Worm (Caenorhabditis elegans): ENCODE results near the gene C03B1.5.

The C03B1.5 gene

DNA sequence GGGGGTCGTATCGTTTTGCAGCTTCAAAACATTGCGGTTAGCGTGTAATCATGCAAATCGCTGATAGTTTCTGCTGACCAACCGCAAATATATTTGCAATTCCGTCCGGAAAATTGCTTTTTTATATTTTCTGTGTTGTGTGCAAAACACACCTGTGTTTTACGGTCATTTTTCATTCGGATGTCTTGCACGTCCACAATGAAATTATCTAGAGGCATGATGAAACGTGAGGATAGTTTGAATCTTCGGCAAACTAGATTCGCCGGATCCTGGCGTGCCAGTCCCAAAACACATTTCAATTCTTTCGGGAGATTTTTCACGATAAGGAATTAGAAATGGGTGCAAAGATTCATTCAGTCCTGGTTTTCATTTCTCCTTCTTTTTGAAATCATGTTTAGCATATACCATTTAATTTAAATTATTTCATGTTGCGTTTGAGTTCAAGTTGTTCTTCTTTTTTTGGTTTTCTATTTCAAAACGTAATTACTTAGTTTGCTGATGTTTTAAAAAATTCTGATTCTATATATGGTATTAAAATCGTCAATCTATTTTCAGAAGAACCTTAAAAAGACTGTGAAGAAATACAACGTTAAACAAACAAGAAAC lies at the start of gene C03B1.5:
C03B1.5 (plus strand) TSS at position 556 of the 606 bp plus-strand sequence.
- no peak for TF ChIP-seq unc-62 (GFP tag; optimal IDR thresholded peaks at IDR 0.05)

DNA sequence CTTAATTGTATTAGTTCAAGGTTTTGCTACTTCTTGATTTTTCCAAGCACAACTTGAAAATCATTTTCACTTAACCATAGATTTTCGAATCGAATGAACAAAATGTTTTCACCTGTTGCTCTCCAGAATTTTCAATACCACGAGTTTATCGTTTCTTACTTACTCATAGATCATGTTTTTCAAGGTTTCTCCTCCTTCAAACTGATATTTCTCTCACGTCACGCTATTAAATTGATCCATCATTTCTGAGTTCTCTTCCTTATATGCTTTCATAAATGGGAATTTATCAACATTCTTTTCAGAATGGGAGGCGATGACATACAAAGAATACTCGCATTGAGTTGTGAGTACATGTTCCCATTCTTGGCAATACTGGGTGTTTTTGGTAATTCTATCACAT lies 44.0 kb upstream of the C03B1.5 start, which contains the start of gene npr-38:
npr-38 (plus strand) TSS at position 301 of the 400 bp plus-strand sequence.
- no peak for TF ChIP-seq unc-62 (GFP tag; optimal IDR thresholded peaks at IDR 0.05)

DNA sequence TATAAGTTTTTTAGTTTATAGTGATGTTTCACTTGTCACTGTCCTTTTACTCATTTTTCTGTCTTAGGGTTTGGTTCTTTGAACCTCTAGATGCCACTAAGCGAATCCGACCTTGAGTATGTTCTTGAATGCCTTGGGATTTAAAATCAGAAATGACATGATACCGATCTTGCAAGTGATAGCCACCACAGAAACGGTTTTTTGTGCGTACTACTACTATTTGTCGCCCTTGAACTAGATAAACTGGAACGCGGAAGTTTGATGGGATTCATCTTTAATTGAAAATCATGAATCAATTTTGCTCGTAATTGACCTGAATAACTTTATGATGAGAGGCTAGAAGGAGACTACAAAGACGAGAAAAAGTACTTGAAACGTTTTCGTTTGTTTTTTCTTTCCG lies 36.6 kb upstream of the C03B1.5 start:
- no peak for TF ChIP-seq unc-62 (GFP tag; optimal IDR thresholded peaks at IDR 0.05)

DNA sequence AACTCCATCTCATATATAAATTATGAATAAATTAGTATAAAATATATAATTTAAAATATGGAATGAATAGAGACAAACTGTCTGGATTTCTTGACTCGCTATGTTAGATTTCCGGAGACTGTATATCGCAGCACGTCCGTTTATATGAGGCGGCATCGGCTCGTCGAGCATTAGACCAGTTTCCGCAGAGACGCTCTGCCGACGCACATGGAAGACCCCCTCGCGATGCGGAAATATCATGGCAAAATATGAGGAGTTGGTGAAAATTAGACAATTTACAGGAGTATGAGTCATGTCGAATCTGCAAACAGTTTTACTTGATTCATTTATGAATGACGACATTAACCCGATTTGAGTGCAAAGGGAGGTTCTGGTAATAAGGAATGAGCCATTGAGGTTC lies 35.8 kb upstream of the C03B1.5 start, which contains the start of gene chtb-3:
chtb-3 (minus strand) TSS at position 101 of the 400 bp plus-strand sequence.
- TF ChIP-seq unc-62 (GFP tag; optimal IDR thresholded peaks at IDR 0.05), result no peak

DNA sequence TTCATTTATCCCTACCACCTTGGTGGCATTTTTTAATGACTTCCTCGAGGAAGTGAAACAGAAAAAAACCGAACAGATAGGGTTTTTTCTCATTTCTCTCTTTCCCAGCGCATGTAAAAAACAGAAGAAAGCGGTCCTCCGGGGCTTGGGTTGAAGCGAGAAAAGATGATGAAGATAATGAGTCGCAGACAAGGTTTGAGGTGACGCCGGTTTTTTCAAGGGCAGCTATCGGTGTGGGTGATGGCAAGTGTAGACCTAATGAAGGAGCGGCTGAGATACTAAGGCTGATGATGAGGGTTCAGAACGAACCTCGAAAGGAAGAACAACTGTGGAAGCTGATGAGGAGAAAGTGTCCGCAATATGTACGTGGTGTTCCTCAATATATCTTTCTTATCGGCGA lies 34.5 kb upstream of the C03B1.5 start:
- TF ChIP-seq unc-62 (GFP tag; optimal IDR thresholded peaks at IDR 0.05), result no peak

DNA sequence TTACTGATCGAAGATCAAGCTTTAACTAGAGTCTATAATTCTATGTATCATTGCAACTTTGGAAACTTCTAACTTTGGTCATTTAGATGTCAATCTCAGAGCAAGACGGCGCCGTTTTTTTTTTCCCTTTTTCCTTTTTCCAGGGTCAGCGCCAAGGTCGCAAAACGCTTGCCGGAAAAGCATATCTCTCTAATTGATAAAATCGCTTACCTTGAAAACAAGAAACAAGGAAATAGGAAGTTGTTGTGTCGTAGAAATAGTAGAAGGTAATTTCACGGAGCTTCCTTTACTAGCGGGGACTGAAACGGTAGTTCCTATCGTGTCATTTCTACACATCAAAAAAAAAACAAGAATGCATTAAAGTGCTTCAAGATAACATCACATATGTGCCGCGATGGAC lies 34.0 kb upstream of the C03B1.5 start:
- TF ChIP-seq unc-62 (GFP tag; optimal IDR thresholded peaks at IDR 0.05), result no peak

DNA sequence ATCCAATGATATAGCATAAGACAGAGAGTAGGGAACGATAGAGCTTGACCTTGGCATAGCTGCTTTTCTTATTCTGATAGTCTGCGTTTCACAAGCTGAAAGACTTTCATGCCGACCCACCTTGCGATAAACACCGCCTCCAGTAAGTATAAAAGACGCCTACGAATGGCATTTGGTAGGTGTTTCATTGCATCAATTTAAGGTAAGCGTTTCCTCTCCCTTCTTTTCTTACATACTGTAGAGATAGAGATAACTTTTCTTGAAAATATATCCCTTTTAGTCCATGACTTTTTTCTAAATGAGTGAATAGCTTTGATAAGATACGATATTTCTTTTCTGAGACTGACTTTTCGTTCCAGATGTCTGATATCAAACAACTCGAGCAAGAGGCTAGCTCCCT lies 32.3 kb upstream of the C03B1.5 start, which contains the start of gene col-167:
col-167 (plus strand) TSS at position 360 of the 400 bp plus-strand sequence.
- TF ChIP-seq unc-62 (GFP tag; optimal IDR thresholded peaks at IDR 0.05), result no peak

DNA sequence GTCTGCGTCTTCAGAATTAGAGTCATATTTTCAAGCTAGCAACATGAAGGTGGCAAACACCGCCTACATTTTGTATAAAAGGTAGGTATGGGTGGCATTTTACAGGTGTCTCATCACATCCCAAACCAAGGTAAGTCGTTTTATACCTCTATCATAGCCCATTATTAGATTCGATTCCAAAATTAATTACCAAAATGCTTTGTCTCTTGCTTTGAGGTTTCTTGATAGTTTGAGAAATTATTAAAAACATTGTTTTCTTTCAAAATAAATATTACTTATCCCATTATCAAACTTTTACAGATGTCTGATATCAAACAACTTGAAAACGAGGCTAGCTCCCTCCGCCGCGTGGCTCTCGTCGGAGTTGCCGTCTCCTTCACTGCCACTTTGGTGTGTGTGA lies 29.3 kb upstream of the C03B1.5 start, which contains the start of gene col-168:
col-168 (plus strand) TSS at position 301 of the 400 bp plus-strand sequence.
- no peak for TF ChIP-seq unc-62 (GFP tag; optimal IDR thresholded peaks at IDR 0.05)

DNA sequence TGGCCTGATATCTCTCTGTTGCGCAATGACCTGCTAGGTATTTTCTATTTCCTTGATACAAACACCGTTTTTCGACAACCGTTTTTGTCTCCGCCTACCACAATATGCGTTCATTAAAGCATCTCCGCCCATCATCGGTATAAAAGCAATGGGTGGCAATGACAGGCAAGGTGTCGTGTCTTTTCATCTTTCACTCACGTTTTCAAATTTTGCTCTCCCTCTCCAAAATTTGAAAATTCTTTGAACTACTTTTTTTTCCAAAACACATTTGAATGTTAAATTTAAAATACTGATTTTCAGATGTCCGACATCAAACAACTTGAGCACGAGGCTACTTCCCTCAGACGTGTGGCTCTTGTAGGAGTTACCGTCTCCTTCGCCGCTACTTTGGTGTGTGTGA lies 26.5 kb upstream of the C03B1.5 start, which contains the start of gene col-169:
col-169 (plus strand) TSS at position 301 of the 400 bp plus-strand sequence.
- no peak for TF ChIP-seq unc-62 (GFP tag; optimal IDR thresholded peaks at IDR 0.05)

DNA sequence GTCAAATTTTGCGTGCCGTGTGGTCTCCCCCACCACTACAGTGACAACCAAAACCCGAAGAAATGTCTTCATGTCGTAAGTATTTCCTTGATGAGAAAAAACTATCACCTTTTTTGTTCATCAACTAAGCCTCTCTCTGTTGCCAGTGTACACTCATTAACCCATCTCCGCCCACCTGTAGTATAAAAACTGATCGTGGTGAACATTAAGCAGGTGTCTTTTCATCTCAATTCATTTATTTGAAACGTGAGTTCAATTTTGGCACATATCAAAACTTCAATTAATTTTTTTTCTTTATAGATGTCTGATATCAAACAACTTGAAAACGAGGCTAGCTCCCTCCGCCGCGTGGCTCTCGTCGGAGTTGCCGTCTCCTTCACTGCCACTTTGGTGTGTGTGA lies 24.0 kb upstream of the C03B1.5 start, which contains the start of gene col-170:
col-170 (plus strand) TSS at position 301 of the 400 bp plus-strand sequence.
- TF ChIP-seq unc-62 (GFP tag; optimal IDR thresholded peaks at IDR 0.05), result no peak

DNA sequence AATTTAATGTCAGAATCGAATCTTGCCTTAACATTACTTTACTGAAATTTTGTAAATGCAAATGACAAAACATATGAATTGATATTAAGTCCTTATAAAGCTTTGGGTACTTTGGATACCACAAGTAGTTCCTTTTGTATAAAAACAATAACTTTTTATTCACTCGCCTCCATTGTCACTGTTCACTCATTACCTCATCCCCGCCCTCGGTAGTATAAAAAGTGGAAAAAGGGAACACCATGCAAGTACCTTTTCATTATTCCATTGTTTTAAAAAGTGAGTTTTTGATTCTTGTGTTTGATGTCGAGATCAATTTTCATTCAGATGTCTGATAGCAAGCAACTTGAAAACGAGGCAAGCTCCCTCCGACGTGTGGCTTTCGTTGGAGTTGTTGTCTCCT lies 21.4 kb upstream of the C03B1.5 start, which contains the start of gene col-171:
col-171 (plus strand) TSS at position 301 of the 400 bp plus-strand sequence.
- no peak for TF ChIP-seq unc-62 (GFP tag; optimal IDR thresholded peaks at IDR 0.05)

DNA sequence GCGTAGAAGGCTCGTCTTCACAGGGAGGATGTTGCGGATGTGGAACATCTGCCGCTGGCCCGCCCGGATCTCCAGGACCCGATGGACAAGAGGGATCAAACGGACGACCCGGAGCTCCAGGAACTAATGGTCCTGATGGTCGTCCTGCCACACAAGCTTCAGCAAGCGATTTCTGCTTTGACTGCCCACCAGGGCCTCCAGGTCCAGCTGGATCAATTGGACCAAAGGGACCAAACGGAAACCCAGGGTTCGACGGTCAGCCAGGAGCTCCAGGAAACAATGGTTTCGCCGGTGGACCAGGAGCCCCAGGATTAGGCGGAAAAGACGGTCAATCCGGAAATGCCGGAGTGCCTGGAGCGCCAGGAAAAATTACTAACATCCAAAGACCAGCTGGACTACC lies 20.8 kb upstream of the C03B1.5 start:
- TF ChIP-seq unc-62 (GFP tag; optimal IDR thresholded peaks at IDR 0.05), result no peak

DNA sequence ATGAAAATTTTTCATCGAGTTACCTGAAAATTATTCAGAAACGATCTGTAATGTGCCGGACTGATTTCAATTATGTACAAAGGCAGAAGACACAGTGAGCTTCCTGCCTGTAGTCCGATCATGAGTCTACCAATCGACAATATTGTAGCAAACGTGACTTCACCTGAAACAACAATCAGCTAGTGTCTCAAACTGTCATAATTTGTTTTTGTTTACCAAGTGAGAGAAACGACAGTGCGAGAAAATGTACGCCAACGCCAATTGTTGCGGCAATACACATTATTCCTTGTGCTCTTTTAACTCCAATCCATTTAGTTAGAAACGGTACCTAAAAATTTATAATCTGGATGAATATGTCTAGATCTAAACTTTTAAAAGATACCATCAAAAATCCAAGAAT lies 18.0 kb upstream of the C03B1.5 start:
- no peak for TF ChIP-seq unc-62 (GFP tag; optimal IDR thresholded peaks at IDR 0.05)

DNA sequence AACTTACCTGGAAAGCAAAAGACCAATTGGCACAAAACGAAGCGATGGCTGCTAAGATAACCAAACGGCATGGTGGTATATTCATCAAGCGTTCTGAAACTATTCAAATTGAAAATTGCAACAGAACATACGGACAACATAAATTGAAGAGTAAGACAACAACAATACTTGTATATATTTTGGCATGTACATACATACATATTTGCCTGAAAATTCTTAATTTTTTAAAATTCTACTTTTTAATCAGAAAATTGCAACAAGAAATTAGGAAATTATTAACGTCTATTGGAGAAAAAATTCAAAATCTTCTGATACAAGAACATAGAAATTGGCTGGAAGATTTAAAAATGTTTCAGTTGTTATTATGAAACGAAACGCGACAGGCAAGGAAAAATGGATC lies 17.4 kb upstream of the C03B1.5 start, which contains the start of gene C03B1.13:
C03B1.13 (minus strand) TSS at position 101 of the 400 bp plus-strand sequence.
- no peak for TF ChIP-seq unc-62 (GFP tag; optimal IDR thresholded peaks at IDR 0.05)

DNA sequence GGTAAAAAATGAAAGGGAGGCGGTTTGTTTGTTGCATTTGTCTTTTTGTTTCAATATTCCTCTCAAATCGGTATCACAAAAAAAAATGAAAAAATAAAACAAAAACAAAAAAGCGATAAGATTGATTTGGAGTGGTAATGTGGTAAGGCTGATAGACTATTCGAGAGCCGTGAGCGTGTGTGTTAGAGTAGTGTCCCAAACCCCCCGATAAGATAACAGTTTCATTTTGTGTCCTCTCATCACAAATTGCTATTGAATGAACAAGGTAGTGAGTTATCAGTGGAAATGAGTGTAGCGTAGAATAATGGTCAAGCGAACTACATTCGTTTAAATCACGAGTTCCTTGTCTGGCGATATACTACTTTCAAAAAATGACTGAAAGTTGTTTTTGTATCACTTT lies 16.9 kb upstream of the C03B1.5 start:
- no peak for TF ChIP-seq unc-62 (GFP tag; optimal IDR thresholded peaks at IDR 0.05)

DNA sequence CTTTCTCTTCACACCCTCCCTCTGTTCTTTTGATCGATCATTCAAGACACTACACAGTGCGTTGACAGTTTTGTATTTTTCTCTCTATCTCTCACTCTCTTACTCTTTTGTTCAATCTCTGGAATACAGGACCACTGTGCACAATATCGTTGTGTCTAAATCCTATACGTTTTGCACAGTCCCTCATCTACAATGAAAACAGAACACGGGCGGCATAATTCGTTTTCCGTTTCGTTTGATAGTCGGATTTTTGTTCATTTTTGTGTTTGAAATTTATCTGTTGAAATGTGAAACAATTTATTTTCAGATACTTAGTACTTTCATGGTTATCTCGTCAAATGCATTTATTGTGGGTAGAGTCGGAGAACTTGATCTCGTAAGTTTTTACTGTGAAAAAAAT lies 13.9 kb upstream of the C03B1.5 start, which contains the start of gene C03B1.7:
C03B1.7 (plus strand) TSS at position 301 of the 400 bp plus-strand sequence.
- TF ChIP-seq unc-62 (GFP tag; optimal IDR thresholded peaks at IDR 0.05), result no peak

DNA sequence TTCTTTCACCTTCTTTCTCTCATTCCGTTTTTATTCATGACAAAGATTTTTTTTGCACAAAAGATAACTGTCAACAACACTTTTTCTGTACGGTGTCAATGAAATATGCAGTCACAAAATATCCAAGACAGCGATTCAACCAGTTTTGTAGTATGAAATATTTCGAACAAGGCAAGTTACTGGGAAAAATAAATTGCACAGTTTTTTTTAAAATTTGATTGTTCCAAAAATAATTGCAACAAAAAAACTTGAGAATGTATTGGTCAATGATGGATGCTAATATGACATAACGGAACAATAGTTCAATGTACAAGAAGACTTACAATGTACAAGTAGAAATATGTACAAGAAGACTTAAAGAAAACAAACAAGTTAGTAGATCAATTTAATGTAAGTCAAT lies 9.6 kb upstream of the C03B1.5 start:
- no peak for TF ChIP-seq unc-62 (GFP tag; optimal IDR thresholded peaks at IDR 0.05)

All from whole organism, dauer.